Worm (Caenorhabditis elegans): ENCODE data around the gene C25E10.13.

- no peak for TF ChIP-seq ztf-25 (GFP tag; IDR thresholded peaks at IDR 0.05)
- no peak for TF ChIP-seq F52B5.7 (tag; optimal IDR thresholded peaks at IDR 0.05)
- no peak for TF ChIP-seq ztf-26 (tag; optimal IDR thresholded peaks at IDR 0.05)
- TF ChIP-seq unc-130 (GFP tag; optimal IDR thresholded peaks at IDR 0.05), result no peak
- no peak for TF ChIP-seq dpff-1 (tag; optimal IDR thresholded peaks at IDR 0.05)
- no peak for TF ChIP-seq ets-4 (GFP tag; optimal IDR thresholded peaks at IDR 0.05)
- no peak for TF ChIP-seq madf-6 (GFP tag; IDR thresholded peaks at IDR 0.05)
- no peak for TF ChIP-seq hrde-1 (tag; optimal IDR thresholded peaks at IDR 0.05; ENCODE audit: borderline replicate concordance)
- no peak for TF ChIP-seq fkh-3 (tag; optimal IDR thresholded peaks at IDR 0.05)
- no peak for TF ChIP-seq snpc-1.3 (tag; optimal IDR thresholded peaks at IDR 0.05; ENCODE audit: insufficient read depth)
These were observed 14.0 kb downstream of the C25E10.13 start, which contains the start of gene oac-50 for ce11 chrV:9073322-9074038.
